Worm (Caenorhabditis elegans) whole organism, young adult: ENCODE data around the gene math-15.

ENCODE experiments used
- ama-1 ChIP-seq, 3 experiments: fragments of 150-350 bp in 1 of 3; sonication (generic microtip) in 2 of 3; optimal IDR thresholded peaks; 2 replicates each; lab custom pipeline; 2014 to 2018; ENCODE audit warnings: missing biosample characterization in 2 of 3, missing genetic modification characterization in 2 of 3, missing genetic modification reagents in 2 of 3
- ccch-3 ChIP-seq: fragments of 200-800 bp; sonication (Bioruptor generic); optimal IDR thresholded peaks from 2 replicates; lab custom pipeline; 2018; ENCODE audit warnings: mild to moderate bottlenecking, missing genetic modification characterization, missing compliant biosample characterization
- mel-28 ChIP-seq: sonication (generic microtip); optimal IDR thresholded peaks from 2 replicates; lab custom pipeline; 2016; ENCODE audit warnings: borderline replicate concordance, mild to moderate bottlenecking, missing genetic modification characterization, missing compliant biosample characterization
- mes-4 ChIP-seq: sonication (generic microtip); optimal IDR thresholded peaks from 2 replicates; lab custom pipeline; 2016; ENCODE audit warnings: missing genotype, missing genetic modification characterization, missing compliant biosample characterization
- nfya-1 ChIP-seq: sonication (generic microtip); optimal IDR thresholded peaks from 2 replicates; lab custom pipeline; 2017; ENCODE audit warnings: antibody characterized with exemption, missing compliant biosample characterization, missing genetic modification characterization, borderline replicate concordance; ENCODE audit not compliant: insufficient read depth
- nfya-2 ChIP-seq: fragments of 200-800 bp; sonication (Bioruptor generic); IDR thresholded peaks from 2 replicates; pipeline ENCODE4 v1.3.6; 2022; ENCODE audit warnings: missing genetic modification reagents, missing genetic modification characterization, missing compliant biosample characterization

ce11 chrII:1878663-1879062 lies 12.5 kb downstream of the math-15 start, which contains the start of gene math-16:
- no peak for TF ChIP-seq mel-28 (tag; lab: Kevin White, UChicago)
- TF ChIP-seq nfya-1 (tag; lab: Kevin White, UChicago): no peak
- TF ChIP-seq nfya-2 (GFP tag; lab: Robert Waterston, UW): no peak
- TF ChIP-seq ccch-3 (GFP tag; lab: Kevin White, UChicago): no peak
- TF ChIP-seq mes-4 (tag; lab: Kevin White, UChicago): no peak
- no peak for TF ChIP-seq ama-1 (optimal IDR thresholded peaks at IDR 0.05; lab: Kevin White, UChicago)
- no peak for TF ChIP-seq ama-1 (GFP tag; optimal IDR thresholded peaks at IDR 0.05; lab: Kevin White, UChicago)
